Worm (Caenorhabditis elegans) whole organism, midembryonic: ENCODE measurements around the gene srbc-40.

ENCODE experiments used
- klf-2 ChIP-seq: fragments of 200-800 bp; sonication (Bioruptor generic); conservative IDR thresholded peaks from 2 replicates; pipeline ENCODE4 v1.3.6; 2022; ENCODE audit warnings: missing genetic modification reagents, missing genetic modification characterization, missing compliant biosample characterization
- med-1 ChIP-seq: sonication (generic microtip); optimal IDR thresholded peaks from 2 replicates; lab custom pipeline; 2017; ENCODE audit warnings: missing genetic modification characterization, mild to moderate bottlenecking, missing compliant biosample characterization, antibody characterized with exemption, missing genetic modification reagents; ENCODE audit not compliant: insufficient read depth
- tab-1 ChIP-seq: fragments of 200-800 bp; sonication (Bioruptor generic); IDR thresholded peaks from 2 replicates; pipeline ENCODE4 v1.3.6; 2022; ENCODE audit warnings: missing genetic modification characterization, missing compliant biosample characterization
- ztf-23 ChIP-seq: fragments of 200-800 bp; sonication (Bioruptor generic); IDR thresholded peaks from 2 replicates; pipeline ENCODE4 v1.3.6; 2022; ENCODE audit warnings: missing genetic modification reagents, missing genetic modification characterization, missing compliant biosample characterization

DNA sequence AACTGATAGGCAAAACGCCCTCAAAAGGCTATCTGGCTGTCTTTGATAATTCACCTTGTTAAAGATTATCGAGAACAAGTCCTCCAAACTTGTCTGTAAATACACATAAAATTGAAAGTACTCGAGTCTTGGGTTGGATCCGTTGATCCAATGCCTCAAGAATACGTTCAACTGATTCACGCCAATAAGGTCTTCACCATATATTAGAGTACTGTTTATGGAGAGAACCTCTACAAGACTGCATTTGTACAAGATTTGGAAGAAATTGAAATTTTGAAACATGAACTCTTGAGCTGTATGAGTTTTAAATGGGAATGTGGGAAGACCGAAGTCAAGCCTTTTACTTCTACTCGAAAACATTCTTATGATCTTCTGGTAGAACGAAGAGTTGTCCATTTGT, 3.3 kb upstream of the srbc-40 start:
- TF ChIP-seq klf-2 (GFP tag; lab: Robert Waterston, UW) = no peak
- TF ChIP-seq med-1 (GFP tag; lab: Kevin White, UChicago) = no peak
- no peak for TF ChIP-seq ztf-23 (GFP tag; lab: Robert Waterston, UW)
- no peak for TF ChIP-seq tab-1 (GFP tag; lab: Robert Waterston, UW)
